1 fruit fly cellular context compared by ENCODE assay signal in the genomic region with DNA sequence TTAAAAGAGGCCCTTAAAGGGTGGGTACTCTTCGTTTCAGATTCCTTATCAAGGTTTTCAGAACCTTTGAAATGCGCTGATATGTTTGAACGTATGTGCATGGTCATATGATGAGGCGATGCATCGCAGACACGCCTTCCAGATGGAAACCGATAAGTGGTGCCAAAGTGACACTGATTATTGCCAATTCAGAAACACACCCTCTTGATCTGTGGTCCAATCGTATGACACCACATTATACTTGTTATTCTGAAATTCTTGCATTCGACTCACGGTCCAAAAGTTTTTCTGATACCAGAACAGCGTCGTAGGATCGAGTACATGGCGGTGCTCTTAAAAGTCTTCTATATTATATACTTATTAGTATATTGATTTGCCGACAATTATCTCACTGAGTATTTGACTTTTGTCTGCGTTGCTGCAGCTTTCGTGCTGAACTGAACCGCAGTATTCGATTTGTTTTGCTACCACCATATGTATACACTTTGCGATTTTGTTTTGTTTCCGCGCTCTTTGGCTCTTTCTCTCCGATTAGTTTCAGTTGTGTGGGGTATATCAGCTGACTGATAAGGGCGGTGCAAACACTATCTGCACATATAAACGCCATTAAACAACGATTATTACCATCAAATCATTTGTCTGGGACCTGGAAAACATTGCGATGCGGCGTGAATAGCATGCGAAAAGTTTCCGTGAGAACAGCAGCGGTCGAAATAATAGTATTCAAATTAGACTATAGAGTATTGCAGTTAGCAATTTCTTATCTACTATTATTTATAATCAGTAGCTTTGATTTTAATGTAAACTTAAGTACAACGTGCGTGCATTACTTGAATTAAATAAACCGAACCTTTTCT.
TF ChIP-seq lines count a peak whose summit lies in the region.

No protein-coding gene starts in this region.

TF ChIP-seq in whole organism, embryonic, 481 proteins besides CTCF, POLR2A, EP300 and RAD21 (continued from another document and continues in another):
- TF ChIP-seq CG3407 (GFP tag; optimal IDR thresholded peaks at IDR 0.05; lab: Kevin White, UChicago) (no peak), inv (GFP tag; IDR thresholded peaks at IDR 0.05; lab: Robert Waterston, UW; ENCODE audit: partially characterized antibody) (no peak), MESR4 (GFP tag; optimal IDR thresholded peaks at IDR 0.05; lab: Kevin White, UChicago) (no peak), CG11085 (GFP tag; IDR thresholded peaks at IDR 0.05; lab: Robert Waterston, UW) (no peak), CG4854 (GFP tag; optimal IDR thresholded peaks at IDR 0.05; lab: Kevin White, UChicago) (no peak), nmo (GFP tag; optimal IDR thresholded peaks at IDR 0.05; lab: Kevin White, UChicago) (no peak), ab (GFP tag; optimal IDR thresholded peaks at IDR 0.05; lab: Kevin White, UChicago) (no peak), twi (tag; optimal IDR thresholded peaks at IDR 0.05; lab: Kevin White, UChicago) (no peak), Ravus (GFP tag; IDR thresholded peaks at IDR 0.05; lab: Robert Waterston, UW) (no peak), B-H1 (GFP tag; IDR thresholded peaks at IDR 0.05; lab: Robert Waterston, UW) (no peak), lbe (GFP tag; optimal IDR thresholded peaks at IDR 0.05; lab: Kevin White, UChicago) (no peak), CG1832 (GFP tag; optimal IDR thresholded peaks at IDR 0.05; lab: Kevin White, UChicago) (no peak), ci (GFP tag; IDR thresholded peaks at IDR 0.05; lab: Robert Waterston, UW) (no peak), Pdp1 (GFP tag; optimal IDR thresholded peaks at IDR 0.05; lab: Kevin White, UChicago) (no peak), cato (GFP tag; optimal IDR thresholded peaks at IDR 0.05; lab: Kevin White, UChicago; ENCODE audit: borderline replicate concordance) (no peak), bsh (GFP tag; optimal IDR thresholded peaks at IDR 0.05; lab: Kevin White, UChicago) (no peak), CG32532 (GFP tag; IDR thresholded peaks at IDR 0.05; lab: Robert Waterston, UW) (0 out of 2 replicates have a peak, but pooled peaks have one; percentile 24), CG15696 (tag; optimal IDR thresholded peaks at IDR 0.05; lab: Kevin White, UChicago) (no peak), Hand (GFP tag; optimal IDR thresholded peaks at IDR 0.05; lab: Kevin White, UChicago) (no peak), Sin3A (optimal IDR thresholded peaks at IDR 0.05; lab: Kevin White, UChicago) (no peak), CG13296 (GFP tag; optimal IDR thresholded peaks at IDR 0.05; lab: Kevin White, UChicago) (no peak), CG10654 (GFP tag; optimal IDR thresholded peaks at IDR 0.05; lab: Kevin White, UChicago) (no peak), ind (GFP tag; optimal IDR thresholded peaks at IDR 0.05; lab: Kevin White, UChicago) (no peak), CG11723 (GFP tag; optimal IDR thresholded peaks at IDR 0.05; lab: Kevin White, UChicago) (no peak), Ets65A (GFP tag; lab: Kevin White, UChicago) (no peak), CG14050 (GFP tag; IDR thresholded peaks at IDR 0.05; lab: Robert Waterston, UW) (no peak), ham (GFP tag; IDR thresholded peaks at IDR 0.05; lab: Robert Waterston, UW) (no peak), row (GFP tag; IDR thresholded peaks at IDR 0.05; lab: Robert Waterston, UW) (peak; percentile 23; the same call in 1 of the 3 replicates), stwl (tag; optimal IDR thresholded peaks at IDR 0.05; lab: Kevin White, UChicago) (no peak), ttk (GFP tag; IDR thresholded peaks at IDR 0.05; lab: Robert Waterston, UW) (no peak), GATAe (GFP tag; conservative IDR thresholded peaks at IDR 0.05; lab: Robert Waterston, UW) (0 out of 2 replicates have a peak, but pooled peaks have one; percentile 41), zen (tag; optimal IDR thresholded peaks at IDR 0.05; lab: Kevin White, UChicago) (no peak), CG4404 (GFP tag; IDR thresholded peaks at IDR 0.05; lab: Robert Waterston, UW) (no peak), Med (GFP tag; lab: Kevin White, UChicago) (peak; percentile 62), CG30403 (GFP tag; optimal IDR thresholded peaks at IDR 0.05; lab: Kevin White, UChicago) (peak; percentile 1), pan (optimal IDR thresholded peaks at IDR 0.05; lab: Kevin White, UChicago) (no peak), pan (GFP tag; optimal IDR thresholded peaks at IDR 0.05 in 1 of 2, IDR thresholded peaks at IDR 0.05 in 1 of 2) (no peak), p53 (GFP tag; optimal IDR thresholded peaks at IDR 0.05; lab: Kevin White, UChicago) (no peak), CG34422 (GFP tag; IDR thresholded peaks at IDR 0.05; lab: Robert Waterston, UW) (no peak), CG14014 (GFP tag; IDR thresholded peaks at IDR 0.05; lab: Robert Waterston, UW) (no peak), yki (optimal IDR thresholded peaks at IDR 0.05; lab: Kevin White, UChicago) (no peak), lov (optimal IDR thresholded peaks at IDR 0.05; lab: Kevin White, UChicago) (no peak), lov (GFP tag; IDR thresholded peaks at IDR 0.05; lab: Robert Waterston, UW) (no peak), CG10209 (GFP tag; optimal IDR thresholded peaks at IDR 0.05; lab: Kevin White, UChicago) (no peak), Gsc (GFP tag; IDR thresholded peaks at IDR 0.05; lab: Robert Waterston, UW) (no peak), CG4730 (GFP tag; IDR thresholded peaks at IDR 0.05; lab: Robert Waterston, UW) (no peak), unpg (GFP tag; optimal IDR thresholded peaks at IDR 0.05; lab: Kevin White, UChicago) (no peak), slou (GFP tag; optimal IDR thresholded peaks at IDR 0.05; lab: Kevin White, UChicago) (no peak), CG42726 (GFP tag; IDR thresholded peaks at IDR 0.05; lab: Robert Waterston, UW; ENCODE audit: partially characterized antibody) (no peak), en (GFP tag; optimal IDR thresholded peaks at IDR 0.05; lab: Kevin White, UChicago) (no peak), CG13624 (GFP tag; optimal IDR thresholded peaks at IDR 0.05; lab: Kevin White, UChicago) (no peak), ranshi (GFP tag; IDR thresholded peaks at IDR 0.05; lab: Robert Waterston, UW) (no peak), CG7987 (GFP tag; optimal IDR thresholded peaks at IDR 0.05; lab: Kevin White, UChicago) (peak; percentile 50), Elba2 (GFP tag; optimal IDR thresholded peaks at IDR 0.05; lab: Kevin White, UChicago) (no peak), Bteb2 (GFP tag; optimal IDR thresholded peaks at IDR 0.05; lab: Kevin White, UChicago) (no peak), Rfx (GFP tag; IDR thresholded peaks at IDR 0.05; lab: Robert Waterston, UW) (no peak), Asciz (GFP tag; optimal IDR thresholded peaks at IDR 0.05; lab: Kevin White, UChicago) (no peak), caup (GFP tag; optimal IDR thresholded peaks at IDR 0.05; lab: Kevin White, UChicago; ENCODE audit: severe bottlenecking) (peak; percentile 5), repo (GFP tag; optimal IDR thresholded peaks at IDR 0.05; lab: Kevin White, UChicago) (no peak), lab (GFP tag; optimal IDR thresholded peaks at IDR 0.05; lab: Kevin White, UChicago) (peak; percentile 40), CG11696 (GFP tag; IDR thresholded peaks at IDR 0.05; lab: Robert Waterston, UW) (0 out of 2 replicates have a peak, but pooled peaks have one; percentile 11), Ptx1 (GFP tag; IDR thresholded peaks at IDR 0.05; lab: Robert Waterston, UW) (no peak), CG30020 (tag; optimal IDR thresholded peaks at IDR 0.05; lab: Kevin White, UChicago) (no peak), CG1647 (GFP tag; optimal IDR thresholded peaks at IDR 0.05; lab: Kevin White, UChicago) (no peak), sens (GFP tag; lab: Kevin White, UChicago) (peak; percentile 3), tx (GFP tag; optimal IDR thresholded peaks at IDR 0.05; lab: Kevin White, UChicago) (no peak), pfk (GFP tag; optimal IDR thresholded peaks at IDR 0.05; lab: Kevin White, UChicago) (no peak), sens-2 (GFP tag; IDR thresholded peaks at IDR 0.05; lab: Robert Waterston, UW) (no peak), CG6765 (GFP tag; optimal IDR thresholded peaks at IDR 0.05; lab: Kevin White, UChicago) (no peak), Awh (GFP tag; IDR thresholded peaks at IDR 0.05; lab: Robert Waterston, UW) (no peak), CG6854 (GFP tag; optimal IDR thresholded peaks at IDR 0.05; lab: Kevin White, UChicago) (no peak), dan (GFP tag; IDR thresholded peaks at IDR 0.05; lab: Robert Waterston, UW) (no peak), sob (GFP tag; IDR thresholded peaks at IDR 0.05; lab: Robert Waterston, UW) (no peak), CG3281 (GFP tag; optimal IDR thresholded peaks at IDR 0.05; lab: Kevin White, UChicago) (peak; percentile 23), jing (GFP tag; optimal IDR thresholded peaks at IDR 0.05; lab: Kevin White, UChicago) (no peak), CG8765 (GFP tag; IDR thresholded peaks at IDR 0.05; lab: Robert Waterston, UW) (no peak), CG10366 (GFP tag; IDR thresholded peaks at IDR 0.05; lab: Robert Waterston, UW) (no peak), Hey (tag; optimal IDR thresholded peaks at IDR 0.05; lab: Kevin White, UChicago) (no peak), seq (GFP tag; IDR thresholded peaks at IDR 0.05; lab: Robert Waterston, UW) (no peak), Atf6 (GFP tag; IDR thresholded peaks at IDR 0.05; lab: Robert Waterston, UW) (no peak), esg (GFP tag; conservative IDR thresholded peaks at IDR 0.05; lab: Robert Waterston, UW) (no peak), Dip3 (GFP tag; optimal IDR thresholded peaks at IDR 0.05; lab: Kevin White, UChicago) (no peak), dmrt11E (tag; optimal IDR thresholded peaks at IDR 0.05; lab: Kevin White, UChicago) (no peak), Bdp1 (GFP tag; optimal IDR thresholded peaks at IDR 0.05; lab: Kevin White, UChicago) (no peak), trh (GFP tag; optimal IDR thresholded peaks at IDR 0.05; lab: Kevin White, UChicago) (no peak), CG11504 (tag; optimal IDR thresholded peaks at IDR 0.05; lab: Kevin White, UChicago) (peak; percentile 10), CG14667 (GFP tag; IDR thresholded peaks at IDR 0.05; lab: Robert Waterston, UW) (no peak), B-H2 (GFP tag; optimal IDR thresholded peaks at IDR 0.05; lab: Kevin White, UChicago) (no peak), br (optimal IDR thresholded peaks at IDR 0.05; lab: Kevin White, UChicago) (no peak), toy (GFP tag; IDR thresholded peaks at IDR 0.05; lab: Robert Waterston, UW) (no peak), Tbp (GFP tag; optimal IDR thresholded peaks at IDR 0.05; lab: Kevin White, UChicago) (no peak), bab2 (GFP tag; optimal IDR thresholded peaks at IDR 0.05; lab: Kevin White, UChicago) (no peak), CG10959 (GFP tag; IDR thresholded peaks at IDR 0.05; lab: Robert Waterston, UW) (no peak), CG8089 (GFP tag; optimal IDR thresholded peaks at IDR 0.05; lab: Kevin White, UChicago) (no peak), D19A (tag; optimal IDR thresholded peaks at IDR 0.05; lab: Kevin White, UChicago) (peak; percentile 5), CG12769 (tag; optimal IDR thresholded peaks at IDR 0.05; lab: Kevin White, UChicago) (no peak), CG33213 (GFP tag; optimal IDR thresholded peaks at IDR 0.05; lab: Kevin White, UChicago) (no peak), CG9609 (GFP tag; optimal IDR thresholded peaks at IDR 0.05; lab: Kevin White, UChicago) (no peak), Atf3 (GFP tag; optimal IDR thresholded peaks at IDR 0.05; lab: Kevin White, UChicago) (no peak), mirr (GFP tag; optimal IDR thresholded peaks at IDR 0.05; lab: Kevin White, UChicago) (peak; percentile 56), lmd (GFP tag; IDR thresholded peaks at IDR 0.05; lab: Robert Waterston, UW) (no peak), Dbx (GFP tag; IDR thresholded peaks at IDR 0.05; lab: Robert Waterston, UW) (no peak), gcm2 (GFP tag; optimal IDR thresholded peaks at IDR 0.05; lab: Kevin White, UChicago) (no peak), Drgx (GFP tag; IDR thresholded peaks at IDR 0.05; lab: Robert Waterston, UW) (0 out of 2 replicates have a peak, but pooled peaks have one; percentile 5), CG14710 (tag; optimal IDR thresholded peaks at IDR 0.05; lab: Kevin White, UChicago) (no peak), grn (GFP tag; optimal IDR thresholded peaks at IDR 0.05; lab: Kevin White, UChicago) (no peak), Hmr (GFP tag; optimal IDR thresholded peaks at IDR 0.05; lab: Kevin White, UChicago) (peak; percentile 10), CG5180 (GFP tag; optimal IDR thresholded peaks at IDR 0.05; lab: Kevin White, UChicago) (no peak), dpn (GFP tag; optimal IDR thresholded peaks at IDR 0.05; lab: Kevin White, UChicago) (no peak), NFAT (GFP tag; IDR thresholded peaks at IDR 0.05; lab: Robert Waterston, UW) (no peak), CG13287 (GFP tag; IDR thresholded peaks at IDR 0.05; lab: Robert Waterston, UW; ENCODE audit: partially characterized antibody) (no peak), CG6683 (GFP tag; optimal IDR thresholded peaks at IDR 0.05; lab: Kevin White, UChicago) (no peak), CG6254 (GFP tag; optimal IDR thresholded peaks at IDR 0.05; lab: Kevin White, UChicago) (no peak), CG12236 (GFP tag; optimal IDR thresholded peaks at IDR 0.05; lab: Kevin White, UChicago) (no peak), CG2199 (GFP tag; IDR thresholded peaks at IDR 0.05; lab: Robert Waterston, UW) (no peak), z (GFP tag; IDR thresholded peaks at IDR 0.05; lab: Robert Waterston, UW) (no peak), CG9817 (tag; optimal IDR thresholded peaks at IDR 0.05; lab: Kevin White, UChicago) (no peak), CG1024 (GFP tag; IDR thresholded peaks at IDR 0.05; lab: Robert Waterston, UW) (no peak), CG15514 (GFP tag; optimal IDR thresholded peaks at IDR 0.05; lab: Kevin White, UChicago) (no peak), CG43689 (GFP tag; IDR thresholded peaks at IDR 0.05; lab: Robert Waterston, UW) (no peak), tna (GFP tag; IDR thresholded peaks at IDR 0.05; lab: Robert Waterston, UW; ENCODE audit: partially characterized antibody) (no peak), sqz (GFP tag; optimal IDR thresholded peaks at IDR 0.05; lab: Kevin White, UChicago) (no peak), CG10543 (GFP tag; optimal IDR thresholded peaks at IDR 0.05; lab: Kevin White, UChicago) (no peak), CG15269 (tag; optimal IDR thresholded peaks at IDR 0.05; lab: Kevin White, UChicago) (no peak), C15 (GFP tag; IDR thresholded peaks at IDR 0.05; lab: Robert Waterston, UW) (no peak), Dad (GFP tag; optimal IDR thresholded peaks at IDR 0.05; lab: Kevin White, UChicago) (no peak), CG4820 (GFP tag; optimal IDR thresholded peaks at IDR 0.05; lab: Kevin White, UChicago) (no peak), ase (GFP tag; IDR thresholded peaks at IDR 0.05; lab: Robert Waterston, UW) (no peak), CG13424 (tag; optimal IDR thresholded peaks at IDR 0.05; lab: Kevin White, UChicago) (no peak), ERR (GFP tag; optimal IDR thresholded peaks at IDR 0.05; lab: Kevin White, UChicago) (no peak)
